Worm (Caenorhabditis elegans): Measurements from ENCODE around the gene rfl-1.

DNA sequence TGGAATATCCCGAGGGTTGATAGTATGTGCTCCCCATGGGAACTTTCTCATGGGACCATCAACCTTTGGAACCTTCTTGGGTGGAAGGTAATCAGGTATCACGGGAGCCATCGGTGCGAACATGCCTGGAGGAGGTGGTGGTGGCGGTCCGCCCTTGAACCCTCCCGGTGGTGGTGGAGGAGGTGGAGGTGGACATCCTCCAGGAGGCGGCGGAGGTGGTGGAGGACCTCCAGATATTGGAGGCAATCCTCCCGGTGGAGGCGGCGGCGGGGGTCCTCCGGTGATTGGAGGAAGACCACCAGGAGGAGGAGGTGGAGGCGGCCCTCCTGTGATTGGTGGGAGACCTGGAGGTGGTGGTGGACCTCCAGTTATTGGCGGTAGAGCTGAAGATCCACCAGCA lies 4.8 kb downstream of the rfl-1 start:
- TF ChIP-seq nhr-10 (tag; optimal IDR thresholded peaks at IDR 0.05): no peak
- no peak for TF ChIP-seq nhr-77 (tag; optimal IDR thresholded peaks at IDR 0.05)
- TF ChIP-seq unc-39 (tag; optimal IDR thresholded peaks at IDR 0.05): no peak
